Fruit fly (Drosophila melanogaster) whole organism, embryonic: Measurements from ENCODE around the gene Reg-2.

Experiments used
- Ada2b ChIP-seq: fragments of 200-800 bp; sonication (Bioruptor generic); IDR thresholded peaks from 2 replicates; pipeline ENCODE4 v1.3.6; 2022; ENCODE audit warnings: missing biosample characterization, missing genetic modification characterization
- Adf1 ChIP-seq: fragments of 200-800 bp; sonication (Bioruptor generic); IDR thresholded peaks from 2 replicates; pipeline ENCODE4 v1.3.6; 2022; ENCODE audit warnings: missing biosample characterization, missing genetic modification characterization
- Asciz ChIP-seq: fragments of 200-800 bp; sonication (Bioruptor generic); optimal IDR thresholded peaks from 2 replicates; lab custom pipeline; 2017; ENCODE audit warnings: missing biosample characterization, mild to moderate bottlenecking, missing genetic modification characterization, missing genetic modification reagents
- Atf-2 ChIP-seq: fragments of 200-800 bp; sonication (Bioruptor generic); optimal IDR thresholded peaks from 2 replicates; lab custom pipeline; 2016; ENCODE audit warnings: missing biosample characterization, missing genetic modification characterization
- CG10321 ChIP-seq: fragments of 200-800 bp; sonication (Bioruptor generic); IDR thresholded peaks from 2 replicates; pipeline ENCODE4 v1.3.6; 2022; ENCODE audit warnings: missing biosample characterization, missing genetic modification characterization
- CG11398 ChIP-seq: fragments of 200-800 bp; sonication (Bioruptor generic); optimal IDR thresholded peaks from 2 replicates; lab custom pipeline; 2016; ENCODE audit warnings: missing biosample characterization, missing genetic modification characterization
- CG13287 ChIP-seq: fragments of 200-800 bp; sonication (Bioruptor generic); IDR thresholded peaks from 2 replicates; pipeline ENCODE4 v1.3.6; 2022; ENCODE audit warnings: missing biosample characterization, missing genetic modification characterization; ENCODE audit not compliant: partially characterized antibody
- CG14710 ChIP-seq: fragments of 200-800 bp; sonication (Bioruptor generic); optimal IDR thresholded peaks from 3 replicates; lab custom pipeline; 2019; ENCODE audit warnings: missing biosample characterization, mild to moderate bottlenecking, missing genetic modification characterization, moderate library complexity
- CG14860 ChIP-seq: fragments of 200-800 bp; sonication (Bioruptor generic); IDR thresholded peaks from 3 replicates; pipeline ENCODE4 v1.3.6; 2022; ENCODE audit warnings: missing biosample characterization, missing genetic modification characterization; ENCODE audit not compliant: partially characterized antibody
- CG17186 ChIP-seq: fragments of 200-800 bp; sonication (Bioruptor generic); optimal IDR thresholded peaks from 3 replicates; lab custom pipeline; 2017; ENCODE audit warnings: missing biosample characterization, missing genetic modification reagents, missing genetic modification characterization
- CG1792 ChIP-seq: fragments of 200-800 bp; sonication (Bioruptor generic); optimal IDR thresholded peaks from 2 replicates; lab custom pipeline; 2016; ENCODE audit warnings: missing biosample characterization, missing genetic modification characterization
- CG5245 ChIP-seq: fragments of 200-800 bp; sonication (Bioruptor generic); optimal IDR thresholded peaks from 3 replicates; lab custom pipeline; 2016; ENCODE audit warnings: missing biosample characterization, missing genetic modification characterization
- CG6854 ChIP-seq: fragments of 200-800 bp; sonication (Bioruptor generic); optimal IDR thresholded peaks from 3 replicates; lab custom pipeline; 2017; ENCODE audit warnings: missing biosample characterization, mild to moderate bottlenecking, missing genetic modification characterization
- CG8388 ChIP-seq: fragments of 200-800 bp; sonication (Bioruptor generic); optimal IDR thresholded peaks from 2 replicates; lab custom pipeline; 2019; ENCODE audit warnings: missing biosample characterization, mild to moderate bottlenecking, missing genetic modification characterization, moderate library complexity
- Camta ChIP-seq: fragments of 200-800 bp; sonication (Bioruptor generic); optimal IDR thresholded peaks from 2 replicates; lab custom pipeline; 2016; ENCODE audit warnings: missing biosample characterization, missing genetic modification characterization
- CkIIα-i1 ChIP-seq: fragments of 200-800 bp; sonication (Bioruptor generic); IDR thresholded peaks from 2 replicates; pipeline ENCODE4 v1.3.6; 2022; ENCODE audit warnings: missing biosample characterization, missing genetic modification characterization
- Dref ChIP-seq: fragments of 200-800 bp; sonication (Bioruptor generic); IDR thresholded peaks from 2 replicates; pipeline ENCODE4 v1.3.6; 2022; ENCODE audit warnings: missing biosample characterization, missing genetic modification characterization
- ERR ChIP-seq: fragments of 200-800 bp; sonication (Bioruptor generic); optimal IDR thresholded peaks from 2 replicates; lab custom pipeline; 2016; ENCODE audit warnings: missing biosample characterization, missing genetic modification characterization
- HmgD ChIP-seq: fragments of 200-800 bp; sonication (Bioruptor generic); optimal IDR thresholded peaks from 3 replicates; lab custom pipeline; 2016; ENCODE audit warnings: missing biosample characterization, missing genetic modification characterization
- Hmx ChIP-seq: fragments of 200-800 bp; sonication (Bioruptor generic); optimal IDR thresholded peaks from 2 replicates; lab custom pipeline; 2016; ENCODE audit warnings: missing biosample characterization, missing genetic modification characterization
- Hr3 ChIP-seq: fragments of 200-800 bp; sonication (Bioruptor generic); optimal IDR thresholded peaks from 3 replicates; lab custom pipeline; 2016; ENCODE audit warnings: missing biosample characterization, missing genetic modification characterization
- Meics ChIP-seq: fragments of 200-800 bp; sonication (Bioruptor generic); optimal IDR thresholded peaks from 2 replicates; lab custom pipeline; 2017; ENCODE audit warnings: missing biosample characterization, mild to moderate bottlenecking, missing genetic modification characterization
- Mes4 ChIP-seq: fragments of 200-800 bp; sonication (Bioruptor generic); optimal IDR thresholded peaks from 2 replicates; lab custom pipeline; 2016; ENCODE audit warnings: missing biosample characterization, missing genetic modification characterization
- NK7.1 ChIP-seq: fragments of 200-800 bp; sonication (Bioruptor generic); optimal IDR thresholded peaks from 3 replicates; lab custom pipeline; 2016; ENCODE audit warnings: missing biosample characterization, missing genetic modification characterization
- NfI ChIP-seq: fragments of 200-800 bp; sonication (Bioruptor generic); optimal IDR thresholded peaks from 3 replicates; lab custom pipeline; 2018; ENCODE audit warnings: missing biosample characterization, mild to moderate bottlenecking, missing genetic modification characterization, moderate library complexity
- Optix ChIP-seq: fragments of 200-800 bp; sonication (Bioruptor generic); IDR thresholded peaks from 3 replicates; pipeline ENCODE4 v1.3.6; 2022; ENCODE audit warnings: missing biosample characterization, missing genetic modification characterization
- Sry-δ ChIP-seq: fragments of 200-800 bp; sonication (Bioruptor generic); optimal IDR thresholded peaks from 2 replicates; lab custom pipeline; 2016; ENCODE audit warnings: missing biosample characterization, missing genetic modification characterization
- ab ChIP-seq: fragments of 200-800 bp; sonication (Bioruptor generic); optimal IDR thresholded peaks from 2 replicates; lab custom pipeline; 2016; ENCODE audit warnings: missing biosample characterization, missing genetic modification characterization
- amos ChIP-seq: fragments of 200-800 bp; sonication (Bioruptor generic); IDR thresholded peaks from 2 replicates; pipeline ENCODE4 v1.3.6; 2022; ENCODE audit warnings: missing biosample characterization, missing genetic modification characterization; ENCODE audit not compliant: partially characterized antibody
- bigmax ChIP-seq: fragments of 200-800 bp; sonication (Bioruptor generic); optimal IDR thresholded peaks from 2 replicates; lab custom pipeline; 2018; ENCODE audit warnings: missing biosample characterization, mild to moderate bottlenecking, missing genetic modification characterization
- chn ChIP-seq: fragments of 200-800 bp; sonication (Bioruptor generic); optimal IDR thresholded peaks from 2 replicates; lab custom pipeline; 2016; ENCODE audit warnings: missing biosample characterization, missing genetic modification characterization
- dpn ChIP-seq, 2 experiments: fragments of 200-800 bp; sonication (Bioruptor generic); optimal IDR thresholded peaks; 3 replicates each; lab custom pipeline; 2016; ENCODE audit warnings: missing biosample characterization in 2 of 2, missing genetic modification characterization in 2 of 2
- dysf ChIP-seq: fragments of 200-800 bp; sonication (Bioruptor generic); IDR thresholded peaks from 3 replicates; pipeline ENCODE4 v1.3.6; 2022; ENCODE audit warnings: missing biosample characterization, missing genetic modification characterization
- gsb ChIP-seq: fragments of 200-800 bp; sonication (Bioruptor generic); IDR thresholded peaks from 2 replicates; pipeline ENCODE4 v1.3.6; 2022; ENCODE audit warnings: missing biosample characterization, missing genetic modification characterization
- kah ChIP-seq: fragments of 200-800 bp; sonication (Bioruptor generic); optimal IDR thresholded peaks from 2 replicates; lab custom pipeline; 2018; ENCODE audit warnings: missing biosample characterization, mild to moderate bottlenecking, missing genetic modification characterization
- ken ChIP-seq: fragments of 200-800 bp; sonication (Bioruptor generic); IDR thresholded peaks from 3 replicates; pipeline ENCODE4 v1.3.6; 2022; ENCODE audit warnings: missing biosample characterization, missing genetic modification characterization
- pan ChIP-seq, 4 experiments: fragments of >200 bp in 3 of 4; fragments of 200-800 bp in 1 of 4; sonication (Bioruptor generic) in 1 of 4; optimal IDR thresholded peaks in 3 of 4; IDR thresholded peaks in 1 of 4; 2 replicates each; pipeline versions ENCODE4 v1.3.6 to Lab custom; 2017 to 2022; ENCODE audit warnings: missing biosample characterization in 2 of 4, missing genetic modification characterization in 2 of 4, mixed read lengths in 1 of 4
- pb ChIP-seq: fragments of 200-800 bp; sonication (Bioruptor generic); optimal IDR thresholded peaks from 3 replicates; lab custom pipeline; 2016; ENCODE audit warnings: missing biosample characterization, missing genetic modification characterization
- pros ChIP-seq: fragments of 200-800 bp; sonication (Bioruptor generic); optimal IDR thresholded peaks from 3 replicates; lab custom pipeline; 2019; ENCODE audit warnings: missing biosample characterization, mild to moderate bottlenecking, missing genetic modification characterization, moderate library complexity
- rib ChIP-seq: fragments of 200-800 bp; sonication (Bioruptor generic); IDR thresholded peaks from 2 replicates; pipeline ENCODE4 v1.3.6; 2022; ENCODE audit warnings: missing biosample characterization, missing genetic modification characterization
- sc ChIP-seq, 3 experiments: fragments of >200 bp in 2 of 3; fragments of 200-800 bp in 1 of 3; sonication (Bioruptor generic) in 1 of 3; optimal IDR thresholded peaks; 2 replicates in 2 of 3; 3 replicates in 1 of 3; lab custom pipeline; 2017; ENCODE audit warnings: mild to moderate bottlenecking in 1 of 3, missing biosample characterization in 1 of 3, missing genetic modification characterization in 1 of 3, missing genetic modification reagents in 1 of 3
- scrt ChIP-seq: fragments of 200-800 bp; sonication (Bioruptor generic); optimal IDR thresholded peaks from 2 replicates; lab custom pipeline; 2018; ENCODE audit warnings: missing biosample characterization, mild to moderate bottlenecking, missing genetic modification characterization, moderate library complexity
- sug ChIP-seq: fragments of 200-800 bp; optimal IDR thresholded peaks from 2 replicates; lab custom pipeline; 2019; ENCODE audit warnings: missing biosample characterization, mild to moderate bottlenecking, missing genetic modification characterization, moderate library complexity
- ttk ChIP-seq: fragments of 200-800 bp; sonication (Bioruptor generic); IDR thresholded peaks from 2 replicates; pipeline ENCODE4 v2.1.2; 2022; ENCODE audit warnings: missing biosample characterization, missing genetic modification characterization

Gene Reg-2

dm6 chr3L:645426-646036 is 39.2 kb upstream of the Reg-2 start (continued):
- TF ChIP-seq NK7.1 (GFP tag; lab: Kevin White, UChicago) (no peak), scrt (GFP tag; lab: Kevin White, UChicago) (peak; percentile 36), CG6854 (GFP tag; lab: Kevin White, UChicago) (no peak), kah (GFP tag; lab: Kevin White, UChicago) (no peak), Asciz (no peak), gsb (GFP tag; lab: Robert Waterston, UW) (no peak), CG11398 (GFP tag; lab: Kevin White, UChicago) (no peak), rib (GFP tag; lab: Robert Waterston, UW) (no peak), Atf-2 (no peak), Hr3 (GFP tag; lab: Kevin White, UChicago) (no peak), Mes4 (no peak), ERR (GFP tag; lab: Kevin White, UChicago) (no peak), Hmx (GFP tag; lab: Kevin White, UChicago) (no peak), CG1792 (no peak), CkIIα-i1 (GFP tag; lab: Robert Waterston, UW) (no peak), CG14860 (GFP tag; lab: Robert Waterston, UW) (no peak), CG10321 (GFP tag; lab: Robert Waterston, UW) (no peak), NfI (GFP tag; lab: Kevin White, UChicago) (no peak), Dref (no peak), pan (optimal IDR thresholded peaks at IDR 0.05; lab: Kevin White, UChicago) (no peak), pan (GFP tag; optimal IDR thresholded peaks at IDR 0.05 in 1 of 2, IDR thresholded peaks at IDR 0.05 in 1 of 2) (no peak), CG13287 (GFP tag; lab: Robert Waterston, UW) (no peak), dysf (GFP tag; lab: Robert Waterston, UW) (no peak), sc (optimal IDR thresholded peaks at IDR 0.05; lab: Kevin White, UChicago) (no peak), sc (GFP tag; optimal IDR thresholded peaks at IDR 0.05; lab: Kevin White, UChicago) (no peak), Camta (GFP tag; lab: Kevin White, UChicago) (no peak), Sry-δ (GFP tag; lab: Kevin White, UChicago) (no peak), bigmax (GFP tag; lab: Kevin White, UChicago) (no peak), CG8388 (GFP tag; lab: Kevin White, UChicago) (no peak), Adf1 (no peak), pb (GFP tag; lab: Kevin White, UChicago) (no peak), Meics (GFP tag; lab: Kevin White, UChicago) (no peak), ab (no peak), CG5245 (GFP tag; lab: Kevin White, UChicago) (no peak), dpn (GFP tag; optimal IDR thresholded peaks at IDR 0.05; lab: Kevin White, UChicago) (no peak), CG17186 (GFP tag; lab: Kevin White, UChicago) (no peak), Ada2b (GFP tag; lab: Robert Waterston, UW) (no peak), amos (GFP tag; lab: Robert Waterston, UW) (no peak), ken (GFP tag; lab: Robert Waterston, UW) (0 out of 3 replicates have a peak, but pooled peaks have one; percentile 15), pros (peak; percentile 73), sug (tag; lab: Kevin White, UChicago) (no peak), CG14710 (no peak), ttk (GFP tag; lab: Robert Waterston, UW) (0 out of 2 replicates have a peak, but pooled peaks have one; percentile 28), chn (no peak), Optix (GFP tag; lab: Robert Waterston, UW) (no peak), HmgD (GFP tag; lab: Kevin White, UChicago) (no peak)
